Fruit fly (Drosophila melanogaster): ENCODE measurements around the gene sov.

- 0 out of 2 replicates have a peak, but pooled peaks have one; percentile 21 for TF ChIP-seq CG32121 (GFP tag; IDR thresholded peaks at IDR 0.05)
- peak; percentile 55 for TF ChIP-seq CG34367 (tag; optimal IDR thresholded peaks at IDR 0.05)
- peak; percentile 18 for TF ChIP-seq Pif1B (GFP tag; optimal IDR thresholded peaks at IDR 0.05)
- peak; percentile 79 for TF ChIP-seq CG12605 (GFP tag; IDR thresholded peaks at IDR 0.05)
- TF ChIP-seq gl (tag; optimal IDR thresholded peaks at IDR 0.05) = peak; percentile 76
- TF ChIP-seq CG8159 (tag; optimal IDR thresholded peaks at IDR 0.05) = peak; percentile 54
- peak; percentile 35; the same call in 1 of the 2 replicates for TF ChIP-seq Ets98B (GFP tag; IDR thresholded peaks at IDR 0.05)
These were observed 48.0 kb upstream of the sov start for dm6 chrX:6708138-6708537.

All from whole organism, pupa.